Fruit fly (Drosophila melanogaster) whole organism, embryonic: ENCODE results near the gene CG18135.

ENCODE experiments used
- Awh ChIP-seq: fragments of 200-800 bp; sonication (Bioruptor generic); IDR thresholded peaks from 2 replicates; pipeline ENCODE4, ENCODE4 v1.3.6; 2022; ENCODE audit warnings: missing biosample characterization, missing genetic modification characterization
- B-H2 ChIP-seq: fragments of 200-800 bp; sonication (Bioruptor generic); optimal IDR thresholded peaks from 2 replicates; lab custom pipeline; 2018; ENCODE audit warnings: missing biosample characterization, mild to moderate bottlenecking, missing genetic modification characterization
- CG10267 ChIP-seq: fragments of 200-800 bp; sonication (Bioruptor generic); optimal IDR thresholded peaks from 2 replicates; lab custom pipeline; 2018; ENCODE audit warnings: missing biosample characterization, mild to moderate bottlenecking, missing genetic modification characterization, moderate library complexity
- CG10431 ChIP-seq: fragments of 200-800 bp; sonication (Bioruptor generic); optimal IDR thresholded peaks from 3 replicates; lab custom pipeline; 2018; ENCODE audit warnings: missing biosample characterization, mild to moderate bottlenecking, missing genetic modification characterization
- CG10543 ChIP-seq: fragments of 200-800 bp; sonication (Bioruptor generic); optimal IDR thresholded peaks from 3 replicates; lab custom pipeline; 2017; ENCODE audit warnings: missing biosample characterization, mild to moderate bottlenecking, missing genetic modification characterization, moderate library complexity
- CG10979 ChIP-seq: fragments of 200-800 bp; sonication (Bioruptor generic); optimal IDR thresholded peaks from 2 replicates; lab custom pipeline; 2018; ENCODE audit warnings: missing biosample characterization, mild to moderate bottlenecking, missing genetic modification characterization, moderate library complexity
- CG12299 ChIP-seq: fragments of 200-800 bp; sonication (Bioruptor generic); optimal IDR thresholded peaks from 2 replicates; lab custom pipeline; 2018; ENCODE audit warnings: missing biosample characterization, mild to moderate bottlenecking, missing genetic modification characterization
- CG12769 ChIP-seq: fragments of 200-800 bp; sonication (Bioruptor generic); optimal IDR thresholded peaks from 2 replicates; lab custom pipeline; 2019; ENCODE audit warnings: missing biosample characterization, mild to moderate bottlenecking, missing genetic modification characterization, moderate library complexity
- CG13894 ChIP-seq: fragments of 200-800 bp; sonication (Bioruptor generic); optimal IDR thresholded peaks from 3 replicates; lab custom pipeline; 2018; ENCODE audit warnings: missing biosample characterization, mild to moderate bottlenecking, missing genetic modification characterization, moderate library complexity
- CG14050 ChIP-seq: fragments of 200-800 bp; sonication (Bioruptor generic); IDR thresholded peaks from 3 replicates; pipeline ENCODE4 v1.3.6; 2022; ENCODE audit warnings: missing biosample characterization, missing genetic modification characterization
- CG15514 ChIP-seq: fragments of 200-800 bp; sonication (Bioruptor generic); optimal IDR thresholded peaks from 3 replicates; lab custom pipeline; 2017; ENCODE audit warnings: missing biosample characterization, missing genetic modification characterization, mild to moderate bottlenecking, moderate library complexity, missing genetic modification reagents
- CG1602 ChIP-seq: fragments of 200-800 bp; sonication (Bioruptor generic); optimal IDR thresholded peaks from 3 replicates; lab custom pipeline; 2016; ENCODE audit warnings: missing biosample characterization, missing genetic modification characterization
- CG17186 ChIP-seq: fragments of 200-800 bp; sonication (Bioruptor generic); optimal IDR thresholded peaks from 3 replicates; lab custom pipeline; 2017; ENCODE audit warnings: missing biosample characterization, missing genetic modification reagents, missing genetic modification characterization
- CG18262 ChIP-seq: fragments of 200-800 bp; optimal IDR thresholded peaks from 3 replicates; lab custom pipeline; 2019; ENCODE audit warnings: missing biosample characterization, mild to moderate bottlenecking, missing genetic modification characterization, moderate library complexity
- CG18476 ChIP-seq: fragments of 200-800 bp; sonication (Bioruptor generic); optimal IDR thresholded peaks from 2 replicates; lab custom pipeline; 2016; ENCODE audit warnings: missing biosample characterization, mild to moderate bottlenecking, missing genetic modification characterization
- CG3065 ChIP-seq: fragments of 200-800 bp; sonication (Bioruptor generic); optimal IDR thresholded peaks from 2 replicates; lab custom pipeline; 2016; ENCODE audit warnings: missing biosample characterization, missing genetic modification characterization
- CG32767 ChIP-seq: fragments of 200-800 bp; sonication (Bioruptor generic); IDR thresholded peaks from 2 replicates; pipeline ENCODE4 v1.3.6; 2022; ENCODE audit warnings: missing biosample characterization, missing genetic modification characterization
- CG4360 ChIP-seq: fragments of 200-800 bp; sonication (Bioruptor generic); IDR thresholded peaks from 2 replicates; pipeline ENCODE4 v1.3.6; 2022; ENCODE audit warnings: missing biosample characterization, missing genetic modification characterization
- CG7372 ChIP-seq: fragments of 200-800 bp; sonication (Bioruptor generic); IDR thresholded peaks from 2 replicates; pipeline ENCODE4 v1.3.6; 2022; ENCODE audit warnings: missing biosample characterization, missing genetic modification characterization
- CG7556 ChIP-seq: fragments of 200-800 bp; sonication (Bioruptor generic); optimal IDR thresholded peaks from 2 replicates; lab custom pipeline; 2017; ENCODE audit warnings: missing biosample characterization, mild to moderate bottlenecking, missing genetic modification characterization
- Dbx ChIP-seq: fragments of 200-800 bp; sonication (Bioruptor generic); IDR thresholded peaks from 3 replicates; pipeline ENCODE4 v1.3.6; 2022; ENCODE audit warnings: missing biosample characterization, missing genetic modification characterization
- Dek ChIP-seq: fragments of 200-800 bp; sonication (Bioruptor generic); optimal IDR thresholded peaks from 3 replicates; lab custom pipeline; 2019; ENCODE audit warnings: missing biosample characterization, mild to moderate bottlenecking, missing genetic modification characterization, moderate library complexity
- MTF-1 ChIP-seq: fragments of 200-800 bp; sonication (Bioruptor generic); optimal IDR thresholded peaks from 2 replicates; lab custom pipeline; 2018; ENCODE audit warnings: missing biosample characterization, mild to moderate bottlenecking, missing genetic modification characterization, borderline replicate concordance
- Max ChIP-seq: fragments of 200-800 bp; sonication (Bioruptor generic); optimal IDR thresholded peaks from 2 replicates; lab custom pipeline; 2016; ENCODE audit warnings: missing biosample characterization, mild to moderate bottlenecking, missing genetic modification characterization
- Med ChIP-seq: fragments of 200-800 bp; sonication (Bioruptor generic); peaks from one replicate; lab custom pipeline; 2016; ENCODE audit warnings: missing biosample characterization, missing genetic modification characterization, mild to moderate bottlenecking, inconsistent platforms, moderate library complexity
- Nf-YA ChIP-seq: fragments of 200-800 bp; sonication (Bioruptor generic); IDR thresholded peaks from 2 replicates; pipeline ENCODE4 v1.3.6; 2022; ENCODE audit warnings: missing biosample characterization, missing genetic modification characterization
- Pdp1 ChIP-seq, 2 experiments: fragments of 200-800 bp; sonication (Bioruptor generic); optimal IDR thresholded peaks; 3 replicates each; lab custom pipeline; 2016; ENCODE audit warnings: missing biosample characterization in 2 of 2, missing genetic modification characterization in 2 of 2, mild to moderate bottlenecking in 1 of 2, moderate library complexity in 1 of 2
- Rfx ChIP-seq: fragments of 200-800 bp; sonication (Bioruptor generic); IDR thresholded peaks from 2 replicates; pipeline ENCODE4 v1.3.6; 2022; ENCODE audit warnings: missing biosample characterization, missing genetic modification characterization
- YL-1 ChIP-seq: fragments of 200-800 bp; sonication (Bioruptor generic); optimal IDR thresholded peaks from 3 replicates; lab custom pipeline; 2017; ENCODE audit warnings: missing biosample characterization, mild to moderate bottlenecking, missing genetic modification characterization
- chinmo ChIP-seq: fragments of 200-800 bp; sonication (Bioruptor generic); IDR thresholded peaks from 4 replicates; pipeline ENCODE4 v1.3.6; 2022; ENCODE audit warnings: missing biosample characterization, missing genetic modification characterization; ENCODE audit not compliant: partially characterized antibody
- danr ChIP-seq: fragments of 200-800 bp; sonication (Bioruptor generic); IDR thresholded peaks from 2 replicates; pipeline ENCODE4 v1.3.6; 2022; ENCODE audit warnings: missing biosample characterization, missing genetic modification characterization
- dmrt11E ChIP-seq: fragments of 200-800 bp; sonication (Bioruptor generic); optimal IDR thresholded peaks from 3 replicates; lab custom pipeline; 2018; ENCODE audit warnings: missing biosample characterization, mild to moderate bottlenecking, missing genetic modification characterization, moderate library complexity
- fd64A ChIP-seq: fragments of 200-800 bp; sonication (Bioruptor generic); optimal IDR thresholded peaks from 3 replicates; lab custom pipeline; 2018; ENCODE audit warnings: missing biosample characterization, mild to moderate bottlenecking, missing genetic modification characterization
- grn ChIP-seq: fragments of 200-800 bp; sonication (Bioruptor generic); optimal IDR thresholded peaks from 3 replicates; lab custom pipeline; 2017; ENCODE audit warnings: missing biosample characterization, missing genetic modification characterization
- gro ChIP-seq: fragments of 200-800 bp; sonication (Bioruptor generic); optimal IDR thresholded peaks from 2 replicates; lab custom pipeline; 2016; ENCODE audit warnings: missing biosample characterization, missing genetic modification characterization
- gsb-n ChIP-seq: fragments of 200-800 bp; sonication (Bioruptor generic); optimal IDR thresholded peaks from 3 replicates; lab custom pipeline; 2018; ENCODE audit warnings: missing biosample characterization, mild to moderate bottlenecking, missing genetic modification characterization
- nom ChIP-seq: fragments of 200-800 bp; sonication (Bioruptor generic); optimal IDR thresholded peaks from 2 replicates; lab custom pipeline; 2017; ENCODE audit warnings: missing biosample characterization, missing genetic modification characterization, mild to moderate bottlenecking, moderate library complexity, missing genetic modification reagents
- oc ChIP-seq: fragments of 200-800 bp; sonication (Bioruptor generic); optimal IDR thresholded peaks from 2 replicates; lab custom pipeline; 2018; ENCODE audit warnings: missing biosample characterization, mild to moderate bottlenecking, missing genetic modification characterization, moderate library complexity
- pnt ChIP-seq: fragments of 200-800 bp; sonication (Bioruptor generic); optimal IDR thresholded peaks from 3 replicates; lab custom pipeline; 2016; ENCODE audit warnings: missing biosample characterization, missing genetic modification characterization
- rib ChIP-seq: fragments of 200-800 bp; sonication (Bioruptor generic); IDR thresholded peaks from 2 replicates; pipeline ENCODE4 v1.3.6; 2022; ENCODE audit warnings: missing biosample characterization, missing genetic modification characterization
- salm ChIP-seq: fragments of 200-800 bp; sonication (Bioruptor generic); optimal IDR thresholded peaks from 2 replicates; lab custom pipeline; 2018; ENCODE audit warnings: missing biosample characterization, mild to moderate bottlenecking, missing genetic modification characterization
- sd ChIP-seq: fragments of 200-800 bp; sonication (Bioruptor generic); optimal IDR thresholded peaks from 3 replicates; lab custom pipeline; 2018; ENCODE audit warnings: missing biosample characterization, mild to moderate bottlenecking, missing genetic modification characterization, moderate library complexity
- slbo ChIP-seq: fragments of 200-800 bp; sonication (Bioruptor generic); IDR thresholded peaks from 2 replicates; pipeline ENCODE4 v1.3.6; 2022; ENCODE audit warnings: missing biosample characterization, missing genetic modification characterization
- sqz ChIP-seq: fragments of 200-800 bp; sonication (Bioruptor generic); optimal IDR thresholded peaks from 3 replicates; lab custom pipeline; 2018; ENCODE audit warnings: missing biosample characterization, mild to moderate bottlenecking, missing genetic modification characterization
- usp ChIP-seq: fragments of >200 bp; optimal IDR thresholded peaks from 2 replicates; lab custom pipeline; 2017; ENCODE audit warnings: missing biosample characterization, missing genetic modification characterization
- vvl ChIP-seq: fragments of 200-800 bp; sonication (Bioruptor generic); IDR thresholded peaks from 2 replicates; pipeline ENCODE4 v1.3.6; 2022; ENCODE audit warnings: missing biosample characterization, missing genetic modification characterization

The CG18135 gene

DNA sequence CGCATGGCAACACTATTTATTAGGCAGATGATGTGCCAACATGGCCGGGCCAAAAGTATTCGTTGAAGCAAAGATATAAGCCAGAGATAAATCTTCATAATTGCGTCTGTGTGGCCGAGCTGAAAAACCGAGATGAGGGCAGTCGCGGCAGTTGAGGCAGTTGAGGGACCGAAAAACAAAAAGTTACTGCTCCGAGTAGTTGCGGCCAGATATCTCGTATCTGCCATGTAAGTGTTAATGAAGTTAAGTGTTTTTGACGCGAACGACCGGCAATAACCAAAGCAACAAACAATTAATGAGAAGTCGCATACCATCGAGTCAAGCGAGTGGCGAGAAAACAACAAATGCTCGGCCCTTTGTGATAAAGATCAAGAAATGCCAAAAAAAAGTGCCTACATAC lies 16.7 kb upstream of the CG18135 start (continued):
- no peak for TF ChIP-seq CG17186 (GFP tag; lab: Kevin White, UChicago)
- no peak for TF ChIP-seq nom (GFP tag; lab: Kevin White, UChicago)
- no peak for TF ChIP-seq CG18476 (GFP tag; lab: Kevin White, UChicago)
- TF ChIP-seq chinmo: peak; percentile 73; the same call in 2 of the 4 replicates
- no peak for TF ChIP-seq MTF-1 (GFP tag; lab: Kevin White, UChicago)
- TF ChIP-seq Dek (tag; lab: Kevin White, UChicago): no peak
- peak; percentile 51 for TF ChIP-seq sd (tag; lab: Kevin White, UChicago)
- TF ChIP-seq rib (GFP tag; lab: Robert Waterston, UW): 0 out of 2 replicates have a peak, but pooled peaks have one; percentile 15
- TF ChIP-seq CG3065 (GFP tag; lab: Kevin White, UChicago): no peak
- TF ChIP-seq CG10431 (GFP tag; lab: Kevin White, UChicago): peak; percentile 71
- TF ChIP-seq slbo (GFP tag; lab: Robert Waterston, UW): no peak
- TF ChIP-seq CG10267 (tag; lab: Kevin White, UChicago): no peak

- peak; percentile 73 for TF ChIP-seq Med (GFP tag; lab: Kevin White, UChicago)
- peak; percentile 60; the same call in 1 of the 4 replicates for TF ChIP-seq chinmo
- peak; percentile 86 for TF ChIP-seq sd (tag; lab: Kevin White, UChicago)
- no peak for TF ChIP-seq CG7556 (GFP tag; lab: Kevin White, UChicago)
- no peak for TF ChIP-seq CG10979 (tag; lab: Kevin White, UChicago)
- TF ChIP-seq gro (GFP tag; lab: Kevin White, UChicago): peak; percentile 41
- TF ChIP-seq oc: no peak
- TF ChIP-seq B-H2: peak; percentile 4
- TF ChIP-seq Max (GFP tag; lab: Kevin White, UChicago): no peak
- TF ChIP-seq YL-1: no peak
- no peak for TF ChIP-seq Nf-YA (GFP tag; lab: Robert Waterston, UW)
- no peak for TF ChIP-seq CG10543 (GFP tag; lab: Kevin White, UChicago)
- TF ChIP-seq CG4360 (GFP tag; lab: Robert Waterston, UW): peak; percentile 71
- peak; percentile 44 for TF ChIP-seq CG12769
- TF ChIP-seq CG10431 (GFP tag; lab: Kevin White, UChicago): no peak
- TF ChIP-seq CG18262 (tag; lab: Kevin White, UChicago): no peak
- peak; percentile 40 for TF ChIP-seq CG13894
- peak; percentile 22 for TF ChIP-seq sqz (GFP tag; lab: Kevin White, UChicago)
- TF ChIP-seq CG14050 (GFP tag; lab: Robert Waterston, UW): no peak
- 0 out of 2 replicates have a peak, but pooled peaks have one; percentile 34 for TF ChIP-seq Rfx (GFP tag; lab: Robert Waterston, UW)
- peak in 1 of 2 experiments; percentile 23 for TF ChIP-seq Pdp1 (GFP tag; optimal IDR thresholded peaks at IDR 0.05; lab: Kevin White, UChicago)
- TF ChIP-seq, all 482 proteins: peak for 11
Observed at dm6 chr3L:19014090-19014489, 16.0 kb upstream of the CG18135 start.

dm6 chr3L:19013086-19013752 lies 15.1 kb upstream of the CG18135 start:
- peak; percentile 0 for TF ChIP-seq salm
- TF ChIP-seq CG1602 (GFP tag; lab: Kevin White, UChicago): no peak
- peak; percentile 21 for TF ChIP-seq gsb-n (tag; lab: Kevin White, UChicago)
- peak; percentile 66 for TF ChIP-seq grn (GFP tag; lab: Kevin White, UChicago)
- TF ChIP-seq chinmo: peak; percentile 78; the same call in 1 of the 4 replicates
- TF ChIP-seq fd64A: no peak
- no peak for TF ChIP-seq CG12299 (tag; lab: Kevin White, UChicago)
- TF ChIP-seq dmrt11E: no peak
- TF ChIP-seq vvl: peak; percentile 84
- TF ChIP-seq danr: no peak
- TF ChIP-seq CG32767 (GFP tag; lab: Robert Waterston, UW): no peak
- no peak for TF ChIP-seq usp (GFP tag; lab: Kevin White, UChicago)
- peak; percentile 95 for TF ChIP-seq Awh (GFP tag; lab: Robert Waterston, UW)
- TF ChIP-seq Dbx: no peak
- TF ChIP-seq pnt (GFP tag; lab: Kevin White, UChicago): no peak
- peak; percentile 61; the same call in 1 of the 2 replicates for TF ChIP-seq CG7372 (GFP tag; lab: Robert Waterston, UW)
- TF ChIP-seq CG10543 (GFP tag; lab: Kevin White, UChicago): peak; percentile 66
- no peak for TF ChIP-seq CG15514
